Worm (Caenorhabditis elegans) whole organism, early embryonic: ENCODE results near the gene T19H5.4.

Experiments used
- B0310.2 ChIP-seq: sonication (generic microtip); optimal IDR thresholded peaks from 2 replicates; lab custom pipeline; 2016; ENCODE audit warnings: mild to moderate bottlenecking, missing genetic modification characterization, missing compliant biosample characterization
- F13C5.2 ChIP-seq: sonication (generic microtip); optimal IDR thresholded peaks from 2 replicates; lab custom pipeline; 2017; ENCODE audit warnings: mild to moderate bottlenecking, missing genetic modification characterization, inconsistent platforms, missing compliant biosample characterization
- aly-1 ChIP-seq: sonication (generic microtip); optimal IDR thresholded peaks from 2 replicates; lab custom pipeline; 2016; ENCODE audit warnings: missing genetic modification characterization, missing compliant biosample characterization
- ama-1 ChIP-seq: fragments of 150-350 bp; optimal IDR thresholded peaks from 2 replicates; lab custom pipeline; 2014
- ceh-13 ChIP-seq: fragments of 200-800 bp; sonication (Bioruptor generic); optimal IDR thresholded peaks from 2 replicates; lab custom pipeline; 2018; ENCODE audit warnings: mild to moderate bottlenecking, missing genetic modification characterization, missing compliant biosample characterization
- ets-7 ChIP-seq: sonication (generic microtip); optimal IDR thresholded peaks from 2 replicates; lab custom pipeline; 2016; ENCODE audit warnings: missing genotype, missing genetic modification characterization, missing compliant biosample characterization
- hmg-4 ChIP-seq: fragments of 200-800 bp; sonication (Bioruptor generic); optimal IDR thresholded peaks from 2 replicates; lab custom pipeline; 2018; ENCODE audit warnings: mild to moderate bottlenecking, missing genetic modification characterization, missing compliant biosample characterization
- pes-1 ChIP-seq: fragments of 200-800 bp; sonication (Bioruptor generic); IDR thresholded peaks from 2 replicates; pipeline ENCODE4 v1.3.6; 2022; ENCODE audit warnings: missing genetic modification reagents, missing genetic modification characterization, missing compliant biosample characterization
- scrt-1 ChIP-seq: fragments of 200-800 bp; sonication (Bioruptor generic); IDR thresholded peaks from 2 replicates; pipeline ENCODE4 v1.3.6; 2022; ENCODE audit warnings: missing genetic modification characterization, missing compliant biosample characterization
- sea-1 ChIP-seq: fragments of 200-800 bp; sonication (Bioruptor generic); conservative IDR thresholded peaks from 2 replicates; pipeline ENCODE4 v1.3.6; 2022; ENCODE audit warnings: missing genetic modification characterization, missing compliant biosample characterization
- tbx-11 ChIP-seq: fragments of 200-800 bp; sonication (Bioruptor generic); IDR thresholded peaks from 2 replicates; pipeline ENCODE4 v1.3.6; 2022; ENCODE audit warnings: missing genetic modification characterization, missing compliant biosample characterization
- tra-4 ChIP-seq: sonication (generic microtip); optimal IDR thresholded peaks from 2 replicates; lab custom pipeline; 2017; ENCODE audit warnings: missing genetic modification characterization, missing compliant biosample characterization

Gene T19H5.4

ce11 chrII:9440060-9440459 is 47.1 kb downstream of the T19H5.4 start, which contains the start of gene chil-17:
TSS of gene chil-17 (minus strand) at chrII:9440160.
- TF ChIP-seq F13C5.2 (tag; lab: Kevin White, UChicago) = no peak
- no peak for TF ChIP-seq tra-4 (tag; lab: Kevin White, UChicago)
- TF ChIP-seq ama-1 = no peak
- TF ChIP-seq scrt-1 (GFP tag; lab: Robert Waterston, UW) = no peak
- TF ChIP-seq tbx-11 = no peak
- no peak for TF ChIP-seq sea-1 (GFP tag; lab: Robert Waterston, UW)
- TF ChIP-seq aly-1 = no peak
- TF ChIP-seq hmg-4 (GFP tag; lab: Kevin White, UChicago) = no peak
- TF ChIP-seq pes-1 (GFP tag; lab: Robert Waterston, UW) = no peak

ce11 chrII:9438853-9439252 is 48.3 kb downstream of the T19H5.4 start:
- TF ChIP-seq tbx-11 (no peak), scrt-1 (GFP tag; lab: Robert Waterston, UW) (no peak), ceh-13 (GFP tag; lab: Kevin White, UChicago) (no peak), B0310.2 (no peak), ama-1 (no peak)

ce11 chrII:9438227-9438626 is 49.0 kb downstream of the T19H5.4 start, which contains the start of gene chil-13:
TSS of gene chil-13 (minus strand) at chrII:9438327.
- no peak for TF ChIP-seq B0310.2
- no peak for TF ChIP-seq hmg-4 (GFP tag; lab: Kevin White, UChicago)
- TF ChIP-seq ceh-13 (GFP tag; lab: Kevin White, UChicago) = no peak
- TF ChIP-seq ets-7 (tag; lab: Kevin White, UChicago) = no peak
- no peak for TF ChIP-seq scrt-1 (GFP tag; lab: Robert Waterston, UW)
- TF ChIP-seq sea-1 (GFP tag; lab: Robert Waterston, UW) = no peak
